Worm (Caenorhabditis elegans) whole organism, L4 larva: ENCODE measurements around the gene dkf-2.

ENCODE experiments used
- F49E8.2 ChIP-seq: sonication (generic microtip); optimal IDR thresholded peaks from 2 replicates; lab custom pipeline; 2016; ENCODE audit warnings: missing compliant biosample characterization, mild to moderate bottlenecking, missing genetic modification characterization, borderline replicate concordance
- ceh-32 ChIP-seq: sonication (generic microtip); optimal IDR thresholded peaks from 2 replicates; lab custom pipeline; 2016; ENCODE audit warnings: mild to moderate bottlenecking, missing genetic modification characterization, missing compliant biosample characterization; ENCODE audit not compliant: poor library complexity
- cey-2 ChIP-seq: sonication (generic microtip); optimal IDR thresholded peaks from 3 replicates; lab custom pipeline; 2017; ENCODE audit warnings: missing genetic modification characterization, mild to moderate bottlenecking, missing compliant biosample characterization, antibody characterized with exemption, borderline replicate concordance; ENCODE audit not compliant: insufficient read depth
- dmd-6 ChIP-seq: fragments of 200-800 bp; sonication (Bioruptor generic); IDR thresholded peaks from 2 replicates; pipeline ENCODE4 v1.3.6; 2022; ENCODE audit warnings: missing genetic modification reagents, missing genetic modification characterization, missing compliant biosample characterization
- hif-1 ChIP-seq, 2 experiments: sonication (generic microtip); optimal IDR thresholded peaks; 2 replicates each; lab custom pipeline; 2016 to 2017; ENCODE audit warnings: missing compliant biosample characterization in 2 of 2, missing genetic modification characterization in 2 of 2, missing genetic modification reagents in 2 of 2, missing genotype in 2 of 2, mild to moderate bottlenecking in 1 of 2
- lsy-2 ChIP-seq, 2 experiments: fragments of 150-350 bp in 1 of 2; sonication (generic microtip) in 1 of 2; optimal IDR thresholded peaks; 2 replicates each; lab custom pipeline; 2014 to 2017; ENCODE audit warnings: missing biosample characterization in 2 of 2, missing genetic modification characterization in 2 of 2
- nhr-48 ChIP-seq: sonication (generic microtip); optimal IDR thresholded peaks from 2 replicates; lab custom pipeline; 2016; ENCODE audit warnings: mild to moderate bottlenecking, missing genetic modification characterization, missing compliant biosample characterization
- nhr-6 ChIP-seq: fragments of 150-350 bp; optimal IDR thresholded peaks from 2 replicates; lab custom pipeline; 2014; ENCODE audit warnings: missing biosample characterization, missing genetic modification characterization
- nhr-77 ChIP-seq: fragments of 150-350 bp; optimal IDR thresholded peaks from 2 replicates; lab custom pipeline; 2014; ENCODE audit warnings: missing biosample characterization, missing genetic modification characterization
- sdz-12 ChIP-seq: fragments of 200-800 bp; sonication (Bioruptor generic); optimal IDR thresholded peaks from 2 replicates; lab custom pipeline; 2018; ENCODE audit warnings: mild to moderate bottlenecking, missing genetic modification characterization, missing compliant biosample characterization
- snpc-4 ChIP-seq: fragments of 150-350 bp; optimal IDR thresholded peaks from 2 replicates; lab custom pipeline; 2014; ENCODE audit warnings: missing biosample characterization, missing genetic modification characterization
- unc-39 ChIP-seq: sonication (generic microtip); optimal IDR thresholded peaks from 2 replicates; lab custom pipeline; 2017; ENCODE audit warnings: missing biosample characterization, missing genetic modification characterization
- unc-62 ChIP-seq, 3 experiments: fragments of 150-350 bp in 1 of 3; sonication (generic microtip); optimal IDR thresholded peaks in 2 of 3; peaks in 1 of 3; 1 replicate in 1 of 3; 2 replicates in 2 of 3; lab custom pipeline; 2014 to 2017; ENCODE audit warnings: missing biosample characterization in 3 of 3, missing genetic modification characterization in 3 of 3, missing genetic modification reagents in 3 of 3, missing genotype in 1 of 3

DNA sequence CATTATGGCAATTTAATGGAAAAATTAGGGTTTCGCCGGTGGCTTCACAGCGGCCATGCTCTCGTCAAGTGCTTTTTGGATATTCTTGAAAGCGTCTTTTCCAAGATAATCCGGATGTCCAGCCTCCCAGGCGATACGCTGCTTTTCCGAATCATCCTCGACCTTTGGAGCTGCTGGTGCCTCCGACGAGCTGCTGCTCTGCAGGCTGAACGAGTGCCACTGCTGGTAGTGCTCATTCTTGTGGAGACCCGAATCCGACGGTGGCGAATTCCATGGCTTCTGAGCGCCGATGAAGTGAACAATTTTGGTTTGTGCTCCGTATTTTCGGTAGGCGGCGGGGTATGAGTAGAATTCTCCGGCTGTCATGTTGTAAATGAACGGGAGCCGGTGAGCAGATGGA is 2.2 kb upstream of the dkf-2 start:
- no peak for TF ChIP-seq snpc-4 (tag; lab: Kevin White, UChicago)
- TF ChIP-seq lsy-2 (tag; optimal IDR thresholded peaks at IDR 0.05; lab: Kevin White, UChicago): no peak
- no peak for TF ChIP-seq sdz-12 (GFP tag; lab: Kevin White, UChicago)
- no peak for TF ChIP-seq unc-39 (tag; lab: Kevin White, UChicago)
- TF ChIP-seq nhr-48 (tag; lab: Kevin White, UChicago): no peak
- TF ChIP-seq F49E8.2 (tag; lab: Kevin White, UChicago): no peak
- TF ChIP-seq cey-2: no peak
- no peak for TF ChIP-seq ceh-32
- no peak for TF ChIP-seq dmd-6
- no peak for TF ChIP-seq nhr-77 (tag; lab: Kevin White, UChicago)
- TF ChIP-seq nhr-6 (tag; lab: Kevin White, UChicago): no peak
- TF ChIP-seq unc-62 (GFP tag; optimal IDR thresholded peaks at IDR 0.05 in 1 of 2; lab: Kevin White, UChicago): no peak
- TF ChIP-seq unc-62 (tag; optimal IDR thresholded peaks at IDR 0.05; lab: Kevin White, UChicago): no peak
- TF ChIP-seq hif-1 (tag; optimal IDR thresholded peaks at IDR 0.05; lab: Kevin White, UChicago): no peak
